Worm (Caenorhabditis elegans) whole organism, L4 larva: ENCODE results near the gene srz-101.

Experiments used
- aly-2 ChIP-seq: sonication (generic microtip); optimal IDR thresholded peaks from 2 replicates; lab custom pipeline; 2018; ENCODE audit warnings: missing biosample characterization, missing genetic modification characterization
- ceh-82 ChIP-seq: sonication (generic microtip); optimal IDR thresholded peaks from 2 replicates; lab custom pipeline; 2017; ENCODE audit warnings: missing biosample characterization, missing genetic modification characterization
- ces-1 ChIP-seq: fragments of 150-350 bp; sonication (generic microtip); optimal IDR thresholded peaks from 4 replicates; lab custom pipeline; 2014; ENCODE audit warnings: missing biosample characterization, missing genetic modification reagents, missing genetic modification characterization
- daf-8 ChIP-seq: fragments of 200-800 bp; sonication (Bioruptor generic); IDR thresholded peaks from 2 replicates; pipeline ENCODE4 v1.3.6; 2022; ENCODE audit warnings: missing genetic modification characterization, missing compliant biosample characterization
- unc-62 ChIP-seq, 3 experiments: fragments of 150-350 bp in 1 of 3; sonication (generic microtip); optimal IDR thresholded peaks in 2 of 3; peaks in 1 of 3; 1 replicate in 1 of 3; 2 replicates in 2 of 3; lab custom pipeline; 2014 to 2017; ENCODE audit warnings: missing biosample characterization in 3 of 3, missing genetic modification characterization in 3 of 3, missing genetic modification reagents in 3 of 3, missing genotype in 1 of 3
- ztf-11 ChIP-seq: fragments of 150-350 bp; optimal IDR thresholded peaks from 2 replicates; lab custom pipeline; 2014; ENCODE audit warnings: missing biosample characterization, missing genetic modification characterization

DNA sequence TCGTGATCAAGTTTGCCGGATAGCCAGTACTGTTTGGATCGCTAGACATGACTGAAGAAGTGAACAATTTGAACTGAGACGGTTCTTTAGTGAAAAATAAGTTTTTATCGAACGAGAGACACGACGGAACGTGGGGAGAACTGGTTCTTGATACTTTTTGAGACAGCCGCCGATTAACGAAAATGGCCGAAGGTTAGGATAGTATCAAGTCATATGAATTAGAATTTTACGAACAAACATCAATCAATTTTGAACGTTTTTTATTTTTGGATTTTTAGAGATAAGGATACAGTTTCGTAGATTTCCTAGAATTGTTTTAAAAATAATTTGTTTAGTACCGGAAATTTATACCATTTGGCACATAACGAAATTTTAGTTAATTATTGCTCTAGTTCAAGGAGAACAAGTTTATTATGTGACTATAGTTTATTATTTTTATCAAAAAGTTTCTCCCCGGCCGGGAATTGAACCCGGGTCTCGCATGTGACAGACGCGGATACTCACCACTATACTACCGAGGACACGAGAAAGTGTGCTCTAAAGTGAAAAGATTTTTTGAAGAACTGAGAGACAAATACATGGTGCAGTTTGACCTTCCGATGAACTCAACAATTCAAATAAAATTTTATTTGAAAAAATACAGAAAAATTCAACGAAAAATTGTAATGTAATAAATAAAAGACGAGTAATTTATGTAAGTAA, 46.2 kb upstream of the srz-101 start, which contains the start of gene W06G6.20:
- no peak for TF ChIP-seq unc-62 (GFP tag; optimal IDR thresholded peaks at IDR 0.05 in 1 of 2; lab: Kevin White, UChicago)
- no peak for TF ChIP-seq unc-62 (tag; optimal IDR thresholded peaks at IDR 0.05; lab: Kevin White, UChicago)
- no peak for TF ChIP-seq ceh-82 (tag; lab: Kevin White, UChicago)
- TF ChIP-seq daf-8 (GFP tag; lab: Robert Waterston, UW), result no peak
- no peak for TF ChIP-seq ztf-11 (tag; lab: Kevin White, UChicago)
- no peak for TF ChIP-seq aly-2 (tag; lab: Kevin White, UChicago)
- TF ChIP-seq ces-1 (GFP tag; lab: Kevin White, UChicago), result no peak
